Fruit fly (Drosophila melanogaster) whole organism: ENCODE results near the gene Tpi.

Experiments
- CG8478 ChIP-seq: fragments of >200 bp; optimal IDR thresholded peaks from 2 replicates; lab custom pipeline; 2018; ENCODE audit warnings: inconsistent platforms
- Dll ChIP-seq: fragments of >200 bp; optimal IDR thresholded peaks from 2 replicates; lab custom pipeline; 2017
- pan ChIP-seq: fragments of >200 bp; optimal IDR thresholded peaks from 2 replicates; lab custom pipeline; 2017
- psq ChIP-seq: fragments of >200 bp; optimal IDR thresholded peaks from 2 replicates; lab custom pipeline; 2017
- usp ChIP-seq: fragments of >200 bp; optimal IDR thresholded peaks from 2 replicates; lab custom pipeline; 2017; ENCODE audit warnings: missing biosample characterization, missing genetic modification characterization, mixed read lengths

- TF ChIP-seq psq (lab: Kevin White, UChicago) (no peak), Dll (lab: Kevin White, UChicago) (no peak), CG8478 (lab: Kevin White, UChicago) (peak; percentile 61), usp (GFP tag; lab: Kevin White, UChicago) (no peak), pan (lab: Kevin White, UChicago) (no peak)
Observed at dm6 chr3R:30134063-30135047, at the start of gene Tpi.
